Worm (Caenorhabditis elegans): ENCODE data around the gene Y39E4B.13.

Y39E4B.13 gene

ce11 chrIII:13091072-13091538, at the start of gene Y39E4B.13:
TSS of gene Y39E4B.13 (plus strand) at chrIII:13091122.
- TF ChIP-seq blmp-1 (tag; optimal IDR thresholded peaks at IDR 0.05): no peak
- TF ChIP-seq nhr-2 (tag; optimal IDR thresholded peaks at IDR 0.05): no peak
- no peak for TF ChIP-seq ceh-39 (tag; optimal IDR thresholded peaks at IDR 0.05)
- TF ChIP-seq flh-1 (GFP tag; optimal IDR thresholded peaks at IDR 0.05): no peak
- no peak for TF ChIP-seq nhr-12 (tag; optimal IDR thresholded peaks at IDR 0.05)
- TF ChIP-seq M03D4.4 (tag; optimal IDR thresholded peaks at IDR 0.05): no peak
- no peak for TF ChIP-seq elt-3 (tag; optimal IDR thresholded peaks at IDR 0.05)
- no peak for TF ChIP-seq nhr-28 (tag; optimal IDR thresholded peaks at IDR 0.05)
- TF ChIP-seq ceh-43 (GFP tag; optimal IDR thresholded peaks at IDR 0.05): no peak
- TF ChIP-seq elt-1 (tag; optimal IDR thresholded peaks at IDR 0.05; ENCODE audit: borderline replicate concordance, insufficient read depth): no peak
- TF ChIP-seq nhr-237 (tag; optimal IDR thresholded peaks at IDR 0.05): no peak
- TF ChIP-seq cnd-1 (tag; optimal IDR thresholded peaks at IDR 0.05): no peak
- TF ChIP-seq ham-2 (GFP tag; optimal IDR thresholded peaks at IDR 0.05): no peak
- no peak for TF ChIP-seq nhr-76 (tag; optimal IDR thresholded peaks at IDR 0.05)
- TF ChIP-seq bed-3 (GFP tag; optimal IDR thresholded peaks at IDR 0.05): no peak
- TF ChIP-seq unc-62 (GFP tag; optimal IDR thresholded peaks at IDR 0.05): no peak
- no peak for TF ChIP-seq ztf-11 (tag; optimal IDR thresholded peaks at IDR 0.05)
- no peak for TF ChIP-seq mls-2 (tag; optimal IDR thresholded peaks at IDR 0.05)
- no peak for TF ChIP-seq mab-5 (tag; optimal IDR thresholded peaks at IDR 0.05)
- no peak for TF ChIP-seq hlh-1 (tag; optimal IDR thresholded peaks at IDR 0.05)

DNA sequence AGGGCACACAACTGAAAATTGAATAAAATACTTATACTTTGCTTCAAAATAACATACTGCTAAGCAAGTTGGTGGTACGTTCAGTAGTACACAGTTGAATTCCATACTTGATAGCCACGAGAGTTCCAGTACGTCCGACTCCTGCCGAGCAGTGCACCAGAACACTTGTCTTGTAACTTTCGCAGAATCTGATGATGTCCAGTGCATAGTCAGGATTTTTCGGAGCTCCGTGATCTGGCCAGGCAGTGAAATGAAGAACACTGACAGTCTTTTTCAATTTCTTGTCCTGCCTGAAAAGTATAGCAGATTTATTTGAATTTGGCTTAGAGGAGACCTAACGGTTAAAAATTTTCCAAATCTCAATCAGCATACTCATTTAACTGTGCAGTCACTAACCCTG, 41.0 kb upstream of the Y39E4B.13 start:
- no peak for TF ChIP-seq elt-3 (tag; optimal IDR thresholded peaks at IDR 0.05)
- no peak for TF ChIP-seq zip-8 (tag; optimal IDR thresholded peaks at IDR 0.05)

DNA sequence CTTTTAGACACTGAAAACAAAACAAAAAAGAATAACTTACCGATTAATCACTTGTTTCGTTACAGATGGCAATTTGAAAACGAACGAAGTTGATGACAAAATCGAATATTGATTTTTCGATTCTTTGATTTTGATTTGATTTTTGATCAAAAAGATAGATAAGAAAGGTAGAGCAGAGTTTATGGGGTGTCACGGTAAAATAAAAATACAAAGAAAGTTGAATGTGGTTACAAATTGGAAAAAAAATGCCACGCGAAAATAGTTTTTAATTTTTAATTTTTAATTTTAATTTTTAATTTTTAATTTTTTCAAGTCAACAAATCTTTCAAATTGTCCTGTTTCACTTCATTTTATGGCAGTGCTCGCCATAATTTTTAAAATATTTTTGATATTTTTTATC, 35.6 kb upstream of the Y39E4B.13 start, which contains the start of gene F54F12.1:
Gene F54F12.1 (minus strand): TSS at position 101 of the 400 bp plus-strand sequence.
- TF ChIP-seq cnd-1 (tag; optimal IDR thresholded peaks at IDR 0.05): no peak
- TF ChIP-seq zip-8 (tag; optimal IDR thresholded peaks at IDR 0.05): no peak
- TF ChIP-seq elt-1 (tag; optimal IDR thresholded peaks at IDR 0.05; ENCODE audit: borderline replicate concordance, insufficient read depth): no peak
- TF ChIP-seq elt-3 (tag; optimal IDR thresholded peaks at IDR 0.05): no peak
- TF ChIP-seq ham-2 (GFP tag; optimal IDR thresholded peaks at IDR 0.05): no peak
- no peak for TF ChIP-seq M03D4.4 (tag; optimal IDR thresholded peaks at IDR 0.05)
- no peak for TF ChIP-seq nhr-28 (tag; optimal IDR thresholded peaks at IDR 0.05)
- no peak for TF ChIP-seq sptf-1 (tag; optimal IDR thresholded peaks at IDR 0.05)
- no peak for TF ChIP-seq lin-32 (GFP tag; optimal IDR thresholded peaks at IDR 0.05)
- TF ChIP-seq unc-120 (tag; optimal IDR thresholded peaks at IDR 0.05; ENCODE audit: poor library complexity, severe bottlenecking): no peak
- no peak for TF ChIP-seq drap-1 (GFP tag; optimal IDR thresholded peaks at IDR 0.05)
- no peak for TF ChIP-seq ztf-11 (tag; optimal IDR thresholded peaks at IDR 0.05)
- no peak for TF ChIP-seq lsy-2 (tag; optimal IDR thresholded peaks at IDR 0.05)
- TF ChIP-seq tbx-8 (GFP tag; optimal IDR thresholded peaks at IDR 0.05): no peak
- TF ChIP-seq ceh-43 (GFP tag; optimal IDR thresholded peaks at IDR 0.05): no peak
- TF ChIP-seq bed-3 (GFP tag; optimal IDR thresholded peaks at IDR 0.05): no peak
- TF ChIP-seq ceh-83 (GFP tag; optimal IDR thresholded peaks at IDR 0.05): no peak

ce11 chrIII:13056230-13056629, 34.7 kb upstream of the Y39E4B.13 start:
- peak; percentile 20 for TF ChIP-seq ham-2 (GFP tag; optimal IDR thresholded peaks at IDR 0.05)
- no peak for TF ChIP-seq ces-1 (GFP tag; optimal IDR thresholded peaks at IDR 0.05)

- TF ChIP-seq pha-4 (tag; optimal IDR thresholded peaks at IDR 0.05) (no peak), lsy-2 (tag; optimal IDR thresholded peaks at IDR 0.05) (no peak), lin-32 (GFP tag; optimal IDR thresholded peaks at IDR 0.05) (no peak), hlh-1 (tag; optimal IDR thresholded peaks at IDR 0.05) (no peak), nhr-237 (tag; optimal IDR thresholded peaks at IDR 0.05) (no peak), cnd-1 (tag; optimal IDR thresholded peaks at IDR 0.05) (no peak), elt-1 (tag; optimal IDR thresholded peaks at IDR 0.05; ENCODE audit: borderline replicate concordance, insufficient read depth) (no peak), nhr-76 (tag; optimal IDR thresholded peaks at IDR 0.05) (no peak), ceh-83 (GFP tag; optimal IDR thresholded peaks at IDR 0.05) (no peak), snpc-4 (tag; optimal IDR thresholded peaks at IDR 0.05) (no peak), zip-8 (tag; optimal IDR thresholded peaks at IDR 0.05) (no peak)
Measured at ce11 chrIII:13056735-13057134, 34.2 kb upstream of the Y39E4B.13 start.
